Fruit fly (Drosophila melanogaster) S2 (cell line): ENCODE results near the gene Vps4.

ENCODE experiments used
- CG8478 ChIP-seq: fragments of >200 bp; optimal IDR thresholded peaks from 2 replicates; lab custom pipeline; 2018
- CTCF ChIP-seq, 2 experiments: fragments of >200 bp; optimal IDR thresholded peaks; 2 replicates each; lab custom pipeline; 2018

DNA sequence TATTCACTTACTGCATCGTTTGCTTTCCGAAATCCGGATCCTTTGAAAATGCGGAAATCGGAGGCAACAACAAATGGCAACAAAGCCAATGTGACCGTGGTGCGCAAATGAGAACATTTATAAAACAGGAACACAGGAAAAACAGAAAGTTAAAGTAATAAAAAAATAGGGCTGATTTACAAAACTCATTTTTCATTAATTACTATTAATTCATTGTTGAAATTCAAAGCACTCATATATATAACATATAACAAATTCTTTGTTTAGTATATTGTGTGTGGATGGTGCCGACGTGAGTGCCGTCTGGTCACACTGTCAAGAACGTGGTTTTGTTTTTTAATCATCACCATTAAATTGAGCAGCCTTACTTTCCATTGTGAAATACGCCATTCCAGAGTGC lies 46.8 kb upstream of the Vps4 start, which contains the start of the genes Arp8 and CG6769:
- TF ChIP-seq CG8478, result no peak
- no peak for TF ChIP-seq CTCF (optimal IDR thresholded peaks at IDR 0.05; lab: Kevin White, UChicago)
